Fruit fly (Drosophila melanogaster) whole organism, embryonic: ENCODE data around the gene CG44001.

ENCODE experiments used
- CG10959 ChIP-seq: fragments of 200-800 bp; sonication (Bioruptor generic); IDR thresholded peaks from 2 replicates; pipeline ENCODE4 v1.3.6; 2022; ENCODE audit warnings: missing biosample characterization, missing genetic modification characterization
- CG14667 ChIP-seq: fragments of 200-800 bp; sonication (Bioruptor generic); IDR thresholded peaks from 2 replicates; pipeline ENCODE4 v1.3.6; 2022; ENCODE audit warnings: missing biosample characterization, missing genetic modification characterization
- CG17186 ChIP-seq: fragments of 200-800 bp; sonication (Bioruptor generic); optimal IDR thresholded peaks from 3 replicates; lab custom pipeline; 2017; ENCODE audit warnings: missing biosample characterization, missing genetic modification reagents, missing genetic modification characterization
- Rfx ChIP-seq: fragments of 200-800 bp; sonication (Bioruptor generic); IDR thresholded peaks from 2 replicates; pipeline ENCODE4 v1.3.6; 2022; ENCODE audit warnings: missing biosample characterization, missing genetic modification characterization
- psq ChIP-seq: fragments of 200-800 bp; sonication (Bioruptor generic); optimal IDR thresholded peaks from 2 replicates; lab custom pipeline; 2017; ENCODE audit warnings: missing biosample characterization, missing genetic modification characterization
- yki ChIP-seq: fragments of >200 bp; optimal IDR thresholded peaks from 3 replicates; lab custom pipeline; 2018

dm6 chr2L:5079200-5079599 is 36.1 kb downstream of the CG44001 start:
- TF ChIP-seq CG14667 (GFP tag; lab: Robert Waterston, UW) (no peak), CG10959 (GFP tag; lab: Robert Waterston, UW) (no peak), CG17186 (GFP tag; lab: Kevin White, UChicago) (no peak), yki (lab: Kevin White, UChicago) (no peak), psq (no peak), Rfx (GFP tag; lab: Robert Waterston, UW) (no peak)
